Fruit fly (Drosophila melanogaster): ENCODE results near the gene Polr1F.

DNA sequence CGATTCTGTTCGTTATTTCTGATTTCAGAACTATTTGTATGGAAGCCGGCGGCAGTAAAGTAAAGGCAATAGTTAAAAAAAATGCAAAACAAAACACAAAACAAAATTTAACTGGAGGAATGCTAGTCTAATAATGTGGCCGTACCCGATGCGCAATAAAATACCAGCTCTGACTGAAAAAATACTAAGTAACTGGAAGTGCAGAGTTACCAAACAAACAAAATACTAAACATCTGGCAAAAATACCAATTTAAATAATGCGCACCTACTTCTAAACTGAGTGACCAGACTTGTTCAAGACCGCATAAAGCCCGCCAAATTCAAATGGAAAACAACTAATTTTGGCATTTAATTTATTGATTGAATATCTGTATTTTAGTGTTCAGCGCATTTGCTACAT is 6.3 kb upstream of the Polr1F start, which contains the start of gene Wee1:
- TF ChIP-seq CG8478 (optimal IDR thresholded peaks at IDR 0.05) (no peak), CTCF (optimal IDR thresholded peaks at IDR 0.05) (peak in 1 of 2 experiments; percentile 17)
